Fruit fly (Drosophila melanogaster) whole organism: ENCODE results near the gene CG13829.

Source experiments
- CG8478 ChIP-seq: fragments of >200 bp; optimal IDR thresholded peaks from 2 replicates; lab custom pipeline; 2018; ENCODE audit warnings: inconsistent platforms
- EcR ChIP-seq, 2 experiments: fragments of >200 bp; optimal IDR thresholded peaks; 2 replicates each; lab custom pipeline; 2017; ENCODE audit warnings: missing biosample characterization in 2 of 2, missing genetic modification characterization in 2 of 2, missing genetic modification reagents in 2 of 2
- psq ChIP-seq: fragments of >200 bp; optimal IDR thresholded peaks from 2 replicates; lab custom pipeline; 2017

DNA sequence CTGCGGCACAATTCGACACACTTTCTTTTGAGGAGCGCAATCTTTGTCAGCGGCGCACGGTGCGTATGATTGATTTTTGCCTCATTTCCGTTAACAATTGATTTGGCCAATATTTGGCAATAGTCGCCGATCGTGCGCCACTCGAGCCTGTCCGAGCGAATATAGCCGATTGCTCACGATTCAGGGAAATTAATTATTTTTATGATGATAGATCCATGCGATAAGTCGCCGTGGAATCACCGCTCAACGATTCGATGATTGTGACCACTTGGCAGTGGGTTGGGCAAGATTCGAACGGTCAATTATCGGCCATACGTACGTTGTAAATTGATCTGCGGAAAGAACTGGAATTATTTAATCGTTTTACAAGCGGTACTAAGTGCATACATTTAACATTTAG is 10.7 kb upstream of the CG13829 start:
- TF ChIP-seq EcR (GFP tag; optimal IDR thresholded peaks at IDR 0.05; lab: Kevin White, UChicago): no peak
- no peak for TF ChIP-seq psq (lab: Kevin White, UChicago)
- no peak for TF ChIP-seq CG8478 (lab: Kevin White, UChicago)
